Fruit fly (Drosophila melanogaster) whole organism, larva: ENCODE measurements around the gene CG33252.

Source experiments
- noc ChIP-seq: fragments of 200-800 bp; sonication (Bioruptor generic); optimal IDR thresholded peaks from 3 replicates; lab custom pipeline; 2019; ENCODE audit warnings: missing biosample characterization, mild to moderate bottlenecking, missing genetic modification characterization, moderate library complexity

The CG33252 gene

DNA sequence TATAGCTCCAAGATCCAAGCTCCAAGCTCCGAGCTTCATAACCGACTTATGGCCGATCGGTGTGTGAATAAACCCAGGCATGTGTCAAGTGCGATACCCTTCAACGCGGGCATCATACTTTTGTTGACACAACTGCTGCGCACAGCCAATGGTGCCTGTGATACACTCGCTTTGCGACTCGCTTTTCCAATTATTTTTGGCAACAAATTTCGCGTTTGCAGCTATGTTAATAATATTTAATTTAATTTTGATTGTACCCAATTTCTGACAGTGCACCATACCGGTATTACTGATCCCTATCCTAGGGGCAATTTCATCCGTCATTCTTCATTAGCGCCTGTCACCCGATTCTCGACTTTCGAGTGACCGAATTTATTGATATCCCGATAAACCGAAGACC, 26.5 kb upstream of the CG33252 start:
- no peak for TF ChIP-seq noc (tag; lab: Kevin White, UChicago)

DNA sequence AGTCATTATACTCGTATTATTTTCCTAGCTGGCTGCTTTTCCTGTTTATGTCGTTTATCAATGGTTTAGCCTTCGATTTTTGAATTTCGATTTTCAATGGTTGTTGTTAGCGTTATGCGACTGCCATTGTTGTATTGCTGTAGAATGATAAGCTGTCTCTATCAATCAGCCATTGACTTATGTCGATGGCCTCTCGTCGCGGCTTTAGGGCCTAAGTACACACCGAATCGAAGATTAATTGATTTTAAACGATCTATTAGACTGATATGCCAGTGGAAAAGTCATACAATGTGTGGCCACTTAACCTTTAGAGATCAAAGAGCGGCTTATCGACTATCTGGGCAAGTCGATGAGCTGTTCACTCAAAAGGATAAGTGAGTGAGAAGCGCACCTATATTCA, 25.6 kb upstream of the CG33252 start:
- TF ChIP-seq noc (tag; lab: Kevin White, UChicago): no peak

DNA sequence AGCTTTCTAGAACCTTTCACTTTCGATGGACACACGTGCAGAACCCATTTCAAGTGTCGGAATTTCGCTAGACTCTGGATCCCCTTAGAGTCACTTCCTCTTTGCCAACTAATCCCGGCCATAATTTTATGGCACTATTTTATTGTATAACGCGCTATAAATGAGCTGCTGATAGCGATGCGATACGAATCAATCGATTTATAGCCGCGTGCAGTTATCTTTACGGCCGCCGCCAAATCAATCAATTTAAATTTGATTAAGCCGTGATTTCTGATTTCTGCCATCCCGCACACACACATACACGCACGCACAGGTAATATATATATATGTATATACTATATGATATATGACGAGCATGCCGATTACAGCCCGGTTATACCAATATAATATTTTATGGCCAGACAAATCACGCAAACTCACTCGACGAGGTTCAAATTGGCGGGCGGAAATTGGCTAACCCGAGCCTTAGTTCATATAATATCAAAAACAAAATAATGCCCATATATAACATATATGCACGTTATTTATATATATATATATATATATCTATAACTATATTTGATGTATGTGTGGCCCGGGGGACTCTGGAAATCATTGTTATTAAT, 23.8 kb upstream of the CG33252 start:
- peak; percentile 77 for TF ChIP-seq noc (tag; lab: Kevin White, UChicago)

DNA sequence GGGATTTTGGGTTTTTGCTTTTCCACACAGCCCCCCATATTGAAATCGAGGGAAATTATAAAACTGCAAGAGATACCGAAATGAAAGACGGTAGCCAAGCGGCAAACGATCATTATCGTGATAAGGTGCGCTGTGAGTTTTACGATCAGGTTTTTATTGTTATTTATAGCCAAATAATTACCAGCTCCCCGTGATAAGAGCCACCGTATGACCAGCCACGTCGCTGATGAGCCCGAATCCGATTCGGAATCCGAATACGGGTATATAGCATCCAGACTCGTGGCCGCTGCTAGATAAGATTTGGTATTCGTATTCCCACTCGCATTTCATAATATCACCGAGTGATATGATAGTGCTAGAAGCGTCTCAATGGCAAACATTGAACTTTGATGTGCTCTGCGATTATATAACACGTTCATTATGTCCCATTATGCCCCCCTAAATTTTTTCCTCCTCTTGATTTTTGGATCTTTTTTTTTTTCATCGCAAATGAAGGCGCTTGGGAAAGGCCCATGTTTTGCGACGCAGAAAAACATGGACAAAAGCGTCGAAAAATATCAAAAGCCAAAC, 21.9 kb upstream of the CG33252 start:
- TF ChIP-seq noc (tag; lab: Kevin White, UChicago): peak; percentile 68

DNA sequence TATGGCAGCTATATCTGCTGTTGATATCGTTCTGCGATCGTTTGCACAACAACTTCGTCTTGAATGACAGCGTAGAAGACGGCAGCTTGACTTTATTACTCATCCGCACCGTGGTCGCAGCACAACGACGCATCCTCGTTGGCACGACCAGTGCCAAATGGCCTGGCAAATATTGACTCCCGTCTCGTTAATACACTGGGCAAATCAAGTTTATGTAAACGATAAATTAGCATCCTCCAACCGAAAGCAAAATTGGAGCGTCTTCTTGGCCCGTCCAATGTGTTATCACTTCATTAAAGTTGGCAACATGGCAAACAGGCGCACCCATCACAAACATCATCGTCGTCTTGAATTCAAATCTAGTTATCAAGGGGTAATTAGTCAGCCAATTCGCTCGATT, 20.5 kb upstream of the CG33252 start:
- TF ChIP-seq noc (tag; lab: Kevin White, UChicago): no peak

DNA sequence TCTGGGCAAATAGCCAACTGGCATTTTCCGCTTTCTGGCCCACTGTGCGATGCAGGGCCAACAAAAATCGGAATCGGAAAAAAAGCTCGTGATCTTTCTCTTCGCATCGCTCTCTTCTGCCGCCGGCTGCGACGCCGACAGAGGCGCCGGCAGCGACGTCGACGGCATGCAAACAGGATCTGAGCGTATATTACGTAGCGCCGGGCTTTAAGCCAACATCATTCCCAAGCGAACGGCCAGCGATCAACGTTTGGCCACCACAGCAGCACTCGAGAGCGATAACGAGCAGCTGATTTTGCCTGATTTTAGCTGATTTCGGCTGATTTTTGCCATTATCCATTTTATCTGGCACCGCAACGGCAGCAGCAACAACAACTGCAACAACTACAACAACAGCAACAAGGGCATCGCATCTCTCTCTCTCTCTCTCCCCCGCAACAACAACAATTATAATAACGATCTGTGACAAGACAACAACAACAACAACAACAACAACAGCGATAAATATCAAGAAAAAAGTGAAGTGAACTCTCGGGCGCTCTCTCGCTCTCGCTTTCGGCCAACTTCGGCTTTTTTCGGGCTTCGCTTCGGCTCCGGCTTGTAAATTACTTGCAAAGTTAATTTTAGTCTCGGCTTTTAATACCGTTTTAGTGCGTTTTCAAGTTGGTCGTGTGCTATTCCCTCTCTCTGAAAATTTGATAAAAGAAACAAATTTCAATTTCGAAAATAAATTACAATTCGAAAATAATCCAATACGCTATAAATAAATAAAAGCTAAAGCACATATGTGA, 16.2 kb upstream of the CG33252 start, which contains the start of gene CG4928:
TSS of gene CG4928 (plus strand) at position 216 of the 791 bp plus-strand sequence.
- no peak for TF ChIP-seq noc (tag; lab: Kevin White, UChicago)

DNA sequence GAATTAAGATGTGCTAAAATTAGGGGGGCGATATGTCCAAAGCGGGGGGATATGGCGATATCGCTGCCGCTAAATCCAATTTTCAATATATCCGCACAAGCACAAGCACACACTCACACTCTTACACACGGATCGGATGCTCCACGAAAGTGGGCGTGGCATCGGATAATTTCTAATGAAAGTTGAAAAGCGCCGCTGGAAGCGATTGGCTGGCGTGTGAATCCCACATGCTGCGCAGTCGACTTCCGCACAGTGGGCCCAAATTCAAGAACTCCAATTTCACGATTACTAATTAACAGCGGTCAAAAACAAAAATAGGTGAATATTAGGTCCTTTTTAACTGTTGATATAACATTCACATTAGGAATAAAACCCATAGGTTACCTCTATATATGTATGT, 15.0 kb upstream of the CG33252 start:
- TF ChIP-seq noc (tag; lab: Kevin White, UChicago): no peak

DNA sequence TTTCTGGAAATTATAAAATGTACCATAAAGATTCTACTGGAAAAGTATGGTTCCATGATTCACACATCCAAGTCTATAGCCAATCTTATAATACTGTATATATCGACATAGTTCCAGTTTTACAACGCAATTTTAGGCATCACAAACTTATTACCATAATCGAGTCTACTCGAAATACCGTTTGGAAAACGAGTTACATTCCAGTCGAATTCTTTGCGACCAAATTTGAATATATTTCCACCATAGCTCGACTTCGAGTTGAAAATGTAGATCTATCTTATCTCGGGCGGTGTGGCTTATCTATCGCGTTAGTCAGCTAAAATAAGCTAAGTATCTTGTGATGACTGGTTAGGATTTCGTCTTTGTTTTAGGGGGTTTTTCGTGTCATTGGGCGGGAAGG, 12.9 kb upstream of the CG33252 start:
- TF ChIP-seq noc (tag; lab: Kevin White, UChicago): peak; percentile 18

DNA sequence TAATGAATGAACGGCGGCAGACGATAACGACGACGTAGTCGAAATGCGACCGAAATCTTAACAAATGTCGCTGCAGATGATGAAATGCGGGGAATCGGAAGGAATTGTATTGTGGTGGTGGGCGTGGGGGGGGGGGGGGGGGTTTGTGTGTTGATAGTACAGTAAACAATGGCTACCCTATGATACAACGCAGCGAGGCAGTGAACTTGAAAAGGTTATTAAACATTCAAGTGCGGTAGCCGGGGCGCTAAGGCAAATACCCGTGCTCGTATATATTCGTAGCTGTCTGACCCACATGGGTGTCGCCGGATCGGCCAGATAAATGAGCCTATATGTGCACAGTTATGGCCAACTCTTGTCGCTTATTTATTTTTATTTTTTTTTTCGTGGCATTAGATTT, 12.3 kb upstream of the CG33252 start:
- TF ChIP-seq noc (tag; lab: Kevin White, UChicago): no peak

DNA sequence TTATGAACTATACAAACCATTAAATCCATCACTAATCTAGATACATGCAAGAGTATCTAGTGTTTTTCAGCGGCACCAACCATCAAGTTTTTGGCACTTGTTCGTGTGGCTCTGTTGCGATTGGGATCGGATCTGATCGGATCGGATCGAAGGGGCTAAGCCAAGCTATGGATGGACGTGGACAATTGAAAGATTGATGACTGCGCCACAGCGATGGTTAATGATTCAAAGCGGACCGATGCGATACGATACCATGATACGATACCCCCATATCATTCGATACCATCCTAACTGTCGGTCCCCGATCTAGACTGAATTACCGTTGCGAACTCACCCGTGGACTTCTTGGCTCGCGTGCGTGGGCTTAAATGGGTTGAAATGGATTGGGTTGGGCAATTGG, 10.7 kb upstream of the CG33252 start:
- no peak for TF ChIP-seq noc (tag; lab: Kevin White, UChicago)

DNA sequence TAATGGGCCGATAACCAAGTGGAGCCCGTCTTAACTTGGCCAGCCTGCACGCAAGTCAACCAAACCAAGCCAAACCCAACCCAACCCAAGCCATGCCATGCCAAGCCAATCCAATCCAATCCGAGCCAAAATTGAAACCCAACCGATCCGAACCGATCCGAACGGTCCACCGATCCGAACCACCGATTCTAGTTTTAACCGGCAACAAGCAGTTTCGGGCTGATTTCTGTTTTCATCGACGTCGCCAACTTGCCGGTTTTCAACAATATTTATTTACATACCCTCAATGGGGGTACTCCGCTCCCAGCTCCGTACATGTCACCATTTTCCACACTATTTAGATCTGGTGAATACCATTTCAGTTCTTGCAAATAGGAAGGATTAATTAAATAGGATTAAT, 10.0 kb upstream of the CG33252 start:
- no peak for TF ChIP-seq noc (tag; lab: Kevin White, UChicago)

DNA sequence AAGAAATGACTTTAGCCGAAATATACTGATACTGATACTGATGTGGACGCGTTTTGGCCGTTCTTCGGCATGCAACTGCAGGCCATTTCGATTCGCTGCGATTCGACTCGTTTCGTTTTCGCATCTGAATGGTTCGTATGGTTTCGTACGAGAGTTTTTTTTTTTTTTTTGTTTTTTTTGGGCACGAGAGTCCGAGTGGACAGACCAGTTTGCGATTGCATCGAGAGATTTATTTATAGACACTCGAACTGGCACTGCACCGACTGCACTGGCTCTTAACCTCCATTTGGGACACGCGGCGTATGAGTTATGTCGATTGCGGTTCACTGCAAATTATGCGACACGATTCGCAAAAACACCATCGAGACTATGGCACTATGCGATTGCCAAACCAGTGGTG, 9.1 kb upstream of the CG33252 start:
- TF ChIP-seq noc (tag; lab: Kevin White, UChicago): no peak

DNA sequence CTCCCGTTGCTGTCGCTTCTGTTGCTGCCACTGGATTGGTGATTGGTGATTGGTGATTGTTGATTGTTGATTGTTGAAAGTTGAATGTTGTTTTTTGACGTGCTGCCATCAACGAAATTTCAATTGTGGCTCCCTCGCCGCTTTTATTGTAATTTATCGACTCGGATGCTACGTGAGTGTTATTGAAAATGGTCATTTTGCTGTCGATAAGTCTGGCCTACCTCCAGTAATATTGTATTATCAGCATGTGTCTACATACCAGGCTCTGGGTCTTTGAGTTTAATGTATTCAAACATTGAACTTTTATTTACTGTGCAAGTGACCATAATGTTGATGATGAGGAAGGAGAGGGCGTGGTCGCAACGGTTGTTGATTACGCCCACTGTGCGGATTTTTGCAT, 5.4 kb upstream of the CG33252 start:
- TF ChIP-seq noc (tag; lab: Kevin White, UChicago): no peak

DNA sequence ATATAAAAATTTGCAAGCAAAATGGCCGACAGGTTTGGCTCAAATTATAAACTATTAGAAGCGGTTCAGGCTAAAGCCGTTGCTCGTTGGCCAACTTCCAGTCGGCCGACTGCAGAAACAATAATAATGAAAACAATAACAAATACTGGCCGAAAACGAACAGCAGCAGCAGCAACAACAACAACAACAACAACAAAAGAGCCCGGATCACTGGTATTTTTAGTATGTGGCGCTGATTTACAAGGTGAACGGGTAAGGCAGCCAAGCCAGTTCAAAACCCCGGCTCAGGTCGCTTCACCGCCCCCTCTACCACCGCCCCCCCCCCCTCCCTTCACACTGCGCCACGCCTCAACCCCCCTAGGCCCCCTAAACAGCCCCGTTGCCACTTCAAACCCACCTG, 3.3 kb upstream of the CG33252 start:
- TF ChIP-seq noc (tag; lab: Kevin White, UChicago): no peak

DNA sequence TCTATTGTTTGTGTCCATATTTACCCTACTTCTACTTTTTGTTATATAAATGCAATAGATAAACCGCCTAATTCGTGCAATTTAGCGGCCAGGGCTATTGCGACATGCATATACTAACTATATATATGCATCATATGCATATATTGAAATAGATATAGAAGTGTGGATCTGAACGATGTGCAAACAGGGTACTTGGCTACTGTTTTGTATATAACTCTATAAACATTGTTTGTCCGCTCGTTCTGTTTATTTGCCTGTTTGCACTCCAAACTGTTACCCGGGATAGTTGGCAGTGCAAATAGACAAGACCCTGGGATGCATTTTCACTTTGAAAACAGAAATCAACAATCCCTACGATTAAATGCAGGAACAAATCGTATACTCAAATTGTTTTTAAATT, 4.0 kb downstream of the CG33252 start:
- no peak for TF ChIP-seq noc (tag; lab: Kevin White, UChicago)

DNA sequence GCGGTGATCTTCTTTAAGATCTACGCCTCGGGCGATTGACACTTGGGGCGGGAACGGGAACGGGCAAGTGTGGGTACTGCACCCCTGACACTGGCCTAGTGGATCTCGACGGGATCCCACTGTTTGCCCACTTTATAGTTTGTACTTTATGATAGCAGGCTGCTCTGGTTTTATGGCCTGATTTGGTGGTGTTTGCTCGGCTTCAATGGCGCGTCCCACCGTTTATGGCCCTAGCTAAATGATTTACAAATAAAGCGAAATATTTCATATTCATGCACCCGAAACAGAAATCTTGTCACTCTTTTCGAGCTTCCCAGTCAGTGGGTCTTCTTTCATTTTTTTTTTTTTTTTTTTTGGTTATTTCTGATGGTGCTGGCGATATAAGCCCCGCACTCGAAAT, 6.4 kb downstream of the CG33252 start:
- peak; percentile 74 for TF ChIP-seq noc (tag; lab: Kevin White, UChicago)

DNA sequence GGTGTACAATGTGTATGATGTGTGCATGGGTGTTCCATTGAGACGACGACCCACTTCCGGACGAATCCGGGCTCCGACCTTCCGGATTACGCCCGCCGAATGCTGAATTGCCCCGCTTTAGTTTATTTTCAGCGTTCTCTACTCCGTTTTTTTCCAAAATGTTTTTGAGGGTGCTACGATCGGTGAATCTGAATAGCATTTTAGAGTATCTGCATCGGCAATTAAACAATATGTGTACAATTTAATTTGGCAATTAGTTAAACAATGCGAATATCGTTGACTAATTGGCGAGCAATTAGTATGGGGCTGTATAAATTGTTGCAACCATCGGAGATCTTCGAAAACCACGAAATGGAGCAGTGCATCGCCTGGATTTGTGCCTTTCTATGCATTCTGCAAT, 7.5 kb downstream of the CG33252 start, which contains the start of gene CG13002:
TSS of gene CG13002 (plus strand) at position 301 of the 400 bp plus-strand sequence.
- TF ChIP-seq noc (tag; lab: Kevin White, UChicago): no peak
